Fruit fly (Drosophila melanogaster) S2 (cell line): ENCODE results near the gene CG42792.

ENCODE experiments used
- CG8478 ChIP-seq: fragments of >200 bp; optimal IDR thresholded peaks from 2 replicates; lab custom pipeline; 2018
- CTCF ChIP-seq, 2 experiments: fragments of >200 bp; optimal IDR thresholded peaks; 2 replicates each; lab custom pipeline; 2018

Gene CG42792

DNA sequence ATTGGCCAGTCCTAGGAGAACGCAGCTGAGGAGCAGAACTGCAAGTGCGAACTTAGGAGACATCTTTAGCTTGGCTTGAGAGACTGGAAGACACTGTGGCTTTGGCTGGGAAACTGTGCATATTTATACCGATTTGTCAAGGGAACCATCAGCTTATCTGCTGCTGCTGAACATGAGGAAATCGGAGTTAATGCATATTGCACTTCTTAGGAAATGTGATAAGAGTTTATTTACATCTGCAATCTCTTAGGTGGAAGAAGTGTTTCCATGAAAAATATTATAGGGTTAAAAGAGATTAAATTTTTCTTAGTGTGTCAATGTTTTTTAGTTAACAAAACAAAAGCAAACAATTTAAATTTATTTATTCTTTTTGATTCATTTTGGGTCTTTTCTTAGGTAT lies at the start of gene CG42792:
TSS of gene CG42792 (minus strand) at position 101 of the 400 bp plus-strand sequence.
- no peak for TF ChIP-seq CTCF (optimal IDR thresholded peaks at IDR 0.05; lab: Kevin White, UChicago)
- no peak for TF ChIP-seq CG8478 (lab: Kevin White, UChicago)

dm6 chr2L:15913674-15914037 lies 48.4 kb upstream of the CG42792 start:
- TF ChIP-seq CTCF (optimal IDR thresholded peaks at IDR 0.05; lab: Kevin White, UChicago) (no peak), CG8478 (lab: Kevin White, UChicago) (no peak)

DNA sequence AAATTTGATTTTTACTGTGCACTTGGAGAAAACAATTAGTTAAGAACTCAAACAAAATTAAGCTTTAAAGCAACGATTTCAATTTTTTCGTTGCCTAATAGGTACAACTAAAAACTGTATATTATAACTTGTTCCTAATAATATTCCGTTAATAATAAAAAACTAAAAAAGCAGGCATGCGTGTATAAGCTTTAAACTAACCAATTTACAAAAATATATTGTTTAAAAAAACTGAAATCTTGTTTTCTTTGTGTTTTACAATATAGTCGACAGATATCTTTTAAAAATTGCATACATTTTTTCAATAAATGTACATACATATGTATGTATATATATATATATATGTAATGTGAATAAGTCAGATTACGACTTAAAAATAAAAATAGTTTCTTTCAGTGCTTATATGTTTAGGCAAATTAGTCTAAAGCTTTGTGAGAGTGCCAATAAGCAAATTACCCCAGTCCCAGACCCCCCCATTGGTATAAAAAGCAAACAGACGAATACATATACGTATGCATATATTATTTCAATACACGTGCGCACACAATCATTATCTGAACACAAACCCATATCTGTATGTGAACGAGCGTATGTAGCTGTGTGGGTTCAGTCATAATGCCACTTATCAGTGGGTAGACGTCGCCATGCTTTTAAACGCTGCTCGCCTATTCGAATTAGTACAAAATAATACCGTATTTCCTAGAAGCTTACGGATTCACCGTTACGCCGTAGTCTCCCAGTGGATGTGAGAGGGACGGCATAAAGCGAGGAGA lies 47.8 kb upstream of the CG42792 start:
- TF ChIP-seq CG8478 (lab: Kevin White, UChicago) (no peak), CTCF (optimal IDR thresholded peaks at IDR 0.05; lab: Kevin White, UChicago) (no peak)

DNA sequence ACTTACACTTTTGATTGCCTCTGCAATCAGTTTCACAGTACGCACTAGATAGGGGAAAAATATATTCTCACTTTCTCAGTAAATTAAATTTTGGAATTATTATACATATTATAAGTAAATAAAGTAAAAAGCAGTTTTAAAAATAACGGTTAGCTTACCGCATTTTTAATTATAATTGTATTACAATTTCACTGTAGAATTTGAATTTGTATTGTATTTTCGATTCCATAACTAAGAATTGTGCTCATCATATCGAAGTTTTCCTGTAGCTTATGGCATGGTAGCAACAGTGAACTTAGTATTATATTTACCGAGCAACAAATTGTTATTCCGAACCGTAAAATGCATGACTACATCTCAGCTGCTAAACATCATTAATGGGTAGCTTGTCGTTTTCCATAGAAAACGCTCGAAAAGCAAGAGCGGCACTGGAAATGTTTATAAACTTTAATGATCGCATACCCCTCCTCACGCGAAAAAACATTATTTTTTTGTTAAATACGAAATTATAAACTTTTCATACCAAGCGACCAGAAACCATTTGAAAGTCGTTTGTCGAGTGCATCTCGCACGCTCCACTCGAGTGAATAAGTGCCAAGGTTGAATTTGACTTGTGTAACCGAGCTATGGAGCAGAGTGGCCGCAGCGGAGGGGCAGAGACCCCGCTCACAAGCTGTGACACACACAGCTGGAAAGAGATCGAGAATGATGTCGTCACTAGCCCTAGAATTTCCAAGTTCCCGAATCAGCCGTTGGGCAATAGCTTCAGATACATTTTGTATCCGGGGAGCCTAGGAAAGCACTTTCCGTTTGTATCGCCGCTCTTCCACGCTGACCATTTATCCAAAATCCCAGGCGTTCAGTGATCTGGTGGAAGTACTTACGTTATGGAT lies 47.0 kb upstream of the CG42792 start:
- TF ChIP-seq CG8478 (lab: Kevin White, UChicago) (no peak), CTCF (optimal IDR thresholded peaks at IDR 0.05; lab: Kevin White, UChicago) (no peak)

DNA sequence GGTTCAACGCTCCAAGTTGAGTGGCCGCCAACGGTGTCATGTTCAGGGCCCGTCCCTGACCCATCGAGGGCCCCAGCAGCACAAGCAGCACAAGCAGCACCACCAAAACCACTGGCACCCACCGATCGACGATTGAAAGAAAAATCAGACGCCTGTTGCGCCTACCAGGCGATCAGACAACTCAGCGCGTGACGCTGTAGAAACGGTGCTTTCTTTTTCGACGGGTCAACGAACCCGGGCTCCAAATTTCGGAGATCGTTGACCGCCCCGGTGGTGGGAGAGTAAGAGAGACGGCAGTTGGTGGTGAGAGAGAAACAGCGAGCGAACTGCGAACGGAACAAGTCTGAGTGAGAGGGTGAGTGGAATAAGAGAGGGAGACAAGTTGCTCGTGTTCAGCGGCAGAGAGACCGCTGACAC lies 46.3 kb upstream of the CG42792 start:
- TF ChIP-seq CG8478 (lab: Kevin White, UChicago) (no peak), CTCF (optimal IDR thresholded peaks at IDR 0.05; lab: Kevin White, UChicago) (no peak)

- TF ChIP-seq CG8478 (lab: Kevin White, UChicago) = no peak
- TF ChIP-seq CTCF (optimal IDR thresholded peaks at IDR 0.05; lab: Kevin White, UChicago) = no peak
Observed at dm6 chr2L:15910937-15911590, 45.8 kb upstream of the CG42792 start.

dm6 chr2L:15909826-15910225 lies 44.6 kb upstream of the CG42792 start:
- no peak for TF ChIP-seq CTCF (optimal IDR thresholded peaks at IDR 0.05; lab: Kevin White, UChicago)
- no peak for TF ChIP-seq CG8478 (lab: Kevin White, UChicago)

- TF ChIP-seq CG8478 (lab: Kevin White, UChicago) = no peak
- no peak for TF ChIP-seq CTCF (optimal IDR thresholded peaks at IDR 0.05; lab: Kevin White, UChicago)
Observed at dm6 chr2L:15909277-15909674, 44.0 kb upstream of the CG42792 start.

DNA sequence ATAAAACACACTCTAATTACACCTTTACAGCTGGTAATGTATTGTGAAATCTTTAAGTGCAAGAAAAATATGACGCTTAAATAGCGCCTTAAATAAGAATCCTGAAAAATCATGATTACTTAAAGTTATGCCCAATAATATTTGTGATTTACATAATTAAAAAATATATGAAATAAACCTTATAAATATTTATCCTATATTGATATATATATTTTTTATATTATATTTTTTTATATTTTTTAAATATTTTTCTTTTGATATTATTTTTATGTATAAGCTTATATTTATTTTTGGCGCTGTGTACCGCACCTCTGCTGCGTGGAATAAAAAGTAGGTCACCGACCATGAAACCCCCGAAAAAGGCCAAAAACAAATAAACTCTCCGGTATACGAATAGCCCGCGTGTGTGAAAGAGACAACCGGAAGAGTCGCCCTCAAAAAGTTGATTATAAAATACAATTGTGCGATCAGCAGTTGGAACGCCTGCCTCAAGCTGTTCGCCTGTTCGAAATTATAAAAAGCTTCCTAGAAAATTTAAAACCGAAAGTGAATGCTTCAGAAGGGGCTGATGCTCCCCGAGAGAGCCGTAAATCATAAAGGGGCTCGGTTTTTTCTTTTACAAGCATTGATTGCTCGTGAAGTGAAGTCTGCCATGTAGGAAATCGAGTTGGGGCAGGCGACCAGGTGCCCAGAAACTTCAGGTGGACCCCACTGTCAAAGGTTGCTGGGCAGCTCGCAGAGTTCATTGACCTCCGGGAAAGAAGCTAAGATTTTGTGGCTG lies 43.4 kb upstream of the CG42792 start:
- TF ChIP-seq CG8478 (lab: Kevin White, UChicago) (no peak), CTCF (optimal IDR thresholded peaks at IDR 0.05; lab: Kevin White, UChicago) (no peak)

dm6 chr2L:15908086-15908485 lies 42.8 kb upstream of the CG42792 start:
- no peak for TF ChIP-seq CG8478 (lab: Kevin White, UChicago)
- TF ChIP-seq CTCF (optimal IDR thresholded peaks at IDR 0.05; lab: Kevin White, UChicago) = no peak

dm6 chr2L:15907358-15907757 lies 42.1 kb upstream of the CG42792 start:
- TF ChIP-seq CG8478 (lab: Kevin White, UChicago) = no peak
- no peak for TF ChIP-seq CTCF (optimal IDR thresholded peaks at IDR 0.05; lab: Kevin White, UChicago)

dm6 chr2L:15903725-15904124 lies 38.5 kb upstream of the CG42792 start:
- TF ChIP-seq CG8478 (lab: Kevin White, UChicago) (no peak), CTCF (optimal IDR thresholded peaks at IDR 0.05; lab: Kevin White, UChicago) (peak; percentile 81 to 86)

DNA sequence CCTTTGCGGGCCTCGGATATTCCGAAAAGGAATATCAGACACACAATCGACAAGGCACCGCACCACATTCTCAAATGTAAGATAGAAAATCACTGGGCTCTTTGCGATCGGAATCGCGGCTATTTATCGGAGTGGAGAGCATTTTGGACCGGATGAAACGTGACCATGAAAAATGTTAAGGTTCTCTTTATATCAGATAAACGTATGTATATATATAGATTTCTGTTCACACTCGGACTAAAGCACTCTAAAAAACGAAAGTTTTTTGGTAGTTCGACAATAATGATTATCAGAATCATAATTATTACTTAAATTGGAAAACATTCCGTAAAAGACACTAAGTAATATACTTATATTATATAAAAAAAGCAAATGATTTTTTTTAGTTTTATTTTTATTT lies 37.0 kb upstream of the CG42792 start, which contains the start of gene CG31821:
TSS of gene CG31821 (minus strand) at position 101 of the 400 bp plus-strand sequence.
- TF ChIP-seq CG8478 (lab: Kevin White, UChicago) (no peak), CTCF (optimal IDR thresholded peaks at IDR 0.05; lab: Kevin White, UChicago) (no peak)

dm6 chr2L:15900424-15900823 lies 35.2 kb upstream of the CG42792 start, which contains the start of gene CG31823:
CG31823 (minus strand) TSS chr2L:15900524.
- TF ChIP-seq CTCF (optimal IDR thresholded peaks at IDR 0.05; lab: Kevin White, UChicago) = no peak
- no peak for TF ChIP-seq CG8478 (lab: Kevin White, UChicago)
